Fruit fly (Drosophila melanogaster) whole organism, wandering third instar larva: ENCODE results near the gene Npc2d.
A peak's percentile ranks its signal among the peaks of the same experiment; 100 is the strongest.

ENCODE experiments used
- Abd-B ChIP-seq: fragments of >200 bp; optimal IDR thresholded peaks from 2 replicates; lab custom pipeline; 2017; ENCODE audit warnings: missing biosample characterization, missing genetic modification characterization
- CG32264 ChIP-seq: fragments of 200-800 bp; sonication (Bioruptor generic); optimal IDR thresholded peaks from 2 replicates; lab custom pipeline; 2016; ENCODE audit warnings: missing biosample characterization, missing genetic modification characterization
- CG9705 ChIP-seq: fragments of 200-800 bp; sonication (Bioruptor generic); optimal IDR thresholded peaks from 2 replicates; lab custom pipeline; 2018; ENCODE audit warnings: missing biosample characterization, mild to moderate bottlenecking, missing genetic modification characterization
- CrebA ChIP-seq: fragments of 200-800 bp; sonication (Bioruptor generic); optimal IDR thresholded peaks from 2 replicates; lab custom pipeline; 2016; ENCODE audit warnings: missing biosample characterization, mild to moderate bottlenecking, missing genetic modification characterization, borderline replicate concordance
- Dfd ChIP-seq: fragments of >200 bp; optimal IDR thresholded peaks from 2 replicates; lab custom pipeline; 2017; ENCODE audit warnings: missing biosample characterization, missing genetic modification characterization
- Dif ChIP-seq: fragments of 200-275, 200-300 bp; sonication (Bioruptor generic); optimal IDR thresholded peaks from 2 replicates; lab custom pipeline; 2018; ENCODE audit warnings: missing biosample characterization, missing genetic modification characterization; ENCODE audit not compliant: partially characterized antibody
- GATAd ChIP-seq: sonication (Bioruptor generic); optimal IDR thresholded peaks from 2 replicates; lab custom pipeline; 2016; ENCODE audit warnings: missing biosample characterization, missing genetic modification characterization
- HLH106 ChIP-seq: fragments of 200-800 bp; optimal IDR thresholded peaks from 3 replicates; lab custom pipeline; 2019; ENCODE audit warnings: missing biosample characterization, mild to moderate bottlenecking, missing genetic modification characterization, moderate library complexity
- Hnf4 ChIP-seq: fragments of 200-800 bp; sonication (Bioruptor generic); optimal IDR thresholded peaks from 2 replicates; lab custom pipeline; 2016; ENCODE audit warnings: missing biosample characterization, mild to moderate bottlenecking, missing genetic modification characterization
- Hr83 ChIP-seq: fragments of 200-300 bp; sonication (Bioruptor generic); optimal IDR thresholded peaks from 2 replicates; lab custom pipeline; 2016; ENCODE audit warnings: missing biosample characterization, mild to moderate bottlenecking, missing genetic modification characterization, moderate library complexity; ENCODE audit not compliant: poor library complexity, severe bottlenecking
- Jra ChIP-seq: sonication (Bioruptor generic); optimal IDR thresholded peaks from 2 replicates; lab custom pipeline; 2016; ENCODE audit warnings: missing biosample characterization, missing genetic modification characterization
- Mio ChIP-seq: sonication (Bioruptor generic); optimal IDR thresholded peaks from 2 replicates; lab custom pipeline; 2016; ENCODE audit warnings: missing biosample characterization, missing genetic modification characterization
- Myc ChIP-seq: fragments of >200 bp; optimal IDR thresholded peaks from 2 replicates; lab custom pipeline; 2017
- N ChIP-seq: fragments of >200 bp; optimal IDR thresholded peaks from 2 replicates; lab custom pipeline; 2018; ENCODE audit warnings: missing biosample characterization, missing external identifiers, missing genetic modification characterization
- OdsH ChIP-seq: fragments of 200-800 bp; sonication (Bioruptor generic); optimal IDR thresholded peaks from 2 replicates; lab custom pipeline; 2016; ENCODE audit warnings: missing biosample characterization, mild to moderate bottlenecking, missing genetic modification characterization
- Rel ChIP-seq, 2 experiments: fragments of 200-800 bp; sonication (Bioruptor generic) in 1 of 2; optimal IDR thresholded peaks; 2 replicates in 1 of 2; 3 replicates in 1 of 2; lab custom pipeline; 2016 to 2019; ENCODE audit warnings: mild to moderate bottlenecking in 2 of 2, missing biosample characterization in 2 of 2, missing genetic modification characterization in 2 of 2, moderate library complexity in 1 of 2
- Sp1 ChIP-seq: fragments of 200-800 bp; sonication (Bioruptor generic); optimal IDR thresholded peaks from 3 replicates; lab custom pipeline; 2019; ENCODE audit warnings: missing biosample characterization, mild to moderate bottlenecking, missing genetic modification characterization, moderate library complexity
- Vsx2 ChIP-seq: fragments of 200-300, 225-300 bp; sonication (Bioruptor generic); optimal IDR thresholded peaks from 2 replicates; lab custom pipeline; 2018; ENCODE audit warnings: missing biosample characterization, missing genetic modification characterization; ENCODE audit not compliant: partially characterized antibody
- br ChIP-seq: fragments of 200-800 bp; sonication (Bioruptor generic); optimal IDR thresholded peaks from 2 replicates; lab custom pipeline; 2016; ENCODE audit warnings: missing biosample characterization, missing genetic modification characterization
- brk ChIP-seq: fragments of 200-800 bp; sonication (Bioruptor generic); optimal IDR thresholded peaks from 2 replicates; lab custom pipeline; 2016; ENCODE audit warnings: missing biosample characterization, mild to moderate bottlenecking, missing genetic modification characterization
- dl ChIP-seq, 2 experiments: fragments of 175-275, 200-275 bp in 1 of 2; fragments of 200-275 bp in 1 of 2; sonication (Bioruptor generic); optimal IDR thresholded peaks; lab custom pipeline; 2018; ENCODE audit warnings: mild to moderate bottlenecking in 2 of 2, missing biosample characterization in 2 of 2, missing genetic modification characterization in 2 of 2, moderate library complexity in 2 of 2; ENCODE audit not compliant: partially characterized antibody in 2 of 2, insufficient read depth in 1 of 2
- dmrt93B ChIP-seq: fragments of 200-800 bp; sonication (Bioruptor generic); optimal IDR thresholded peaks from 2 replicates; lab custom pipeline; 2018; ENCODE audit warnings: missing biosample characterization, mild to moderate bottlenecking, missing genetic modification characterization
- dsf ChIP-seq: sonication (Bioruptor generic); optimal IDR thresholded peaks from 2 replicates; lab custom pipeline; 2016; ENCODE audit warnings: missing biosample characterization, missing genetic modification characterization, borderline replicate concordance
- ey ChIP-seq: fragments of 200-800 bp; sonication (Bioruptor generic); optimal IDR thresholded peaks from 2 replicates; lab custom pipeline; 2016; ENCODE audit warnings: missing biosample characterization, missing genetic modification characterization
- foxo ChIP-seq, 2 experiments: fragments of 200-800 bp; sonication (Bioruptor generic); optimal IDR thresholded peaks; 2 replicates in 1 of 2; 3 replicates in 1 of 2; lab custom pipeline; 2016 to 2017; ENCODE audit warnings: missing biosample characterization in 2 of 2, missing genetic modification characterization in 2 of 2
- fru ChIP-seq: fragments of 200-800 bp; sonication (Bioruptor generic); optimal IDR thresholded peaks from 3 replicates; lab custom pipeline; 2016; ENCODE audit warnings: missing biosample characterization, mild to moderate bottlenecking, missing genetic modification characterization
- h ChIP-seq: fragments of 200-800 bp; sonication (Bioruptor generic); optimal IDR thresholded peaks from 3 replicates; lab custom pipeline; 2016; ENCODE audit warnings: missing biosample characterization, mild to moderate bottlenecking, missing genetic modification characterization
- lola ChIP-seq: fragments of >200 bp; optimal IDR thresholded peaks from 2 replicates; lab custom pipeline; 2017; ENCODE audit warnings: missing biosample characterization, missing genetic modification characterization
- pan ChIP-seq: fragments of >200 bp; optimal IDR thresholded peaks from 2 replicates; lab custom pipeline; 2017
- psq ChIP-seq: fragments of 200-800 bp; sonication (Bioruptor generic); optimal IDR thresholded peaks from 3 replicates; lab custom pipeline; 2017; ENCODE audit warnings: missing biosample characterization, mild to moderate bottlenecking, missing genetic modification characterization, moderate library complexity
- rgr ChIP-seq: fragments of 200-800 bp; sonication (Bioruptor generic); optimal IDR thresholded peaks from 3 replicates; lab custom pipeline; 2016; ENCODE audit warnings: missing biosample characterization, mild to moderate bottlenecking, missing genetic modification characterization
- sage ChIP-seq: fragments of 200-800 bp; sonication (Bioruptor generic); optimal IDR thresholded peaks from 2 replicates; lab custom pipeline; 2016; ENCODE audit warnings: missing biosample characterization, mild to moderate bottlenecking, missing genetic modification characterization
- sv ChIP-seq: fragments of 200-800 bp; sonication (Bioruptor generic); optimal IDR thresholded peaks from 3 replicates; lab custom pipeline; 2016; ENCODE audit warnings: missing biosample characterization, missing genetic modification characterization
- tai ChIP-seq: sonication (Bioruptor generic); optimal IDR thresholded peaks from 2 replicates; lab custom pipeline; 2016; ENCODE audit warnings: missing biosample characterization, missing genetic modification characterization
- usp ChIP-seq: fragments of >200 bp; optimal IDR thresholded peaks from 2 replicates; lab custom pipeline; 2017; ENCODE audit warnings: missing biosample characterization, missing genetic modification characterization
- woc ChIP-seq: sonication (Bioruptor generic); optimal IDR thresholded peaks from 2 replicates; lab custom pipeline; 2016; ENCODE audit warnings: missing biosample characterization, mild to moderate bottlenecking, missing genetic modification characterization

The Npc2d gene

DNA sequence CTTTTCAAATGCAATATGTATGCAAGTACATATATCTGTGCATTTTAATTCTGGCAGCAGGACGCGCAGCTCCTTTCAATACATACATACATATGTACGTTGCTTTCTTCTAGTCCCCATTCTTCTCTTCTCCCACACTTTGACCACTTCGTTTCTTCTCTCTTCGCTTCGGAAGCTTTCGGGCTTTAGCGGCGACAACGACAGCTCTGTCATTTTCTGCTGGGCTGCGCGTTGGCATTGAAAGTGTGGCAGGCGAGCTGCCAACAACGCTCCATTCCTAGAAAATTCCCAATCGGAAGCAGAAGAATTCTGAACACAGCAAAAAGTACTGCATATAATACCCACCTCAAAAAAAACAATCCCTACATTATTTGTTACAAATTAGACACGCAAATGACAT is 27.2 kb upstream of the Npc2d start:
- no peak for TF ChIP-seq rgr
- TF ChIP-seq N (GFP tag; lab: Kevin White, UChicago): no peak
- TF ChIP-seq Dfd (GFP tag; lab: Kevin White, UChicago): no peak
- no peak for TF ChIP-seq Mio
- no peak for TF ChIP-seq tai (GFP tag; lab: Kevin White, UChicago)
- TF ChIP-seq Hr83: no peak
- TF ChIP-seq dsf (GFP tag; lab: Kevin White, UChicago): no peak
- no peak for TF ChIP-seq Rel (GFP tag; optimal IDR thresholded peaks at IDR 0.05; lab: Kevin White, UChicago)
- TF ChIP-seq Rel (tag; optimal IDR thresholded peaks at IDR 0.05; lab: Kevin White, UChicago): no peak
- no peak for TF ChIP-seq dmrt93B
- TF ChIP-seq pan: no peak
- TF ChIP-seq Vsx2: peak; percentile 63
- TF ChIP-seq GATAd (GFP tag; lab: Kevin White, UChicago): no peak
- TF ChIP-seq Dif: peak; percentile 11
- TF ChIP-seq Jra (GFP tag; lab: Kevin White, UChicago): no peak
- TF ChIP-seq fru (GFP tag; lab: Kevin White, UChicago): no peak

DNA sequence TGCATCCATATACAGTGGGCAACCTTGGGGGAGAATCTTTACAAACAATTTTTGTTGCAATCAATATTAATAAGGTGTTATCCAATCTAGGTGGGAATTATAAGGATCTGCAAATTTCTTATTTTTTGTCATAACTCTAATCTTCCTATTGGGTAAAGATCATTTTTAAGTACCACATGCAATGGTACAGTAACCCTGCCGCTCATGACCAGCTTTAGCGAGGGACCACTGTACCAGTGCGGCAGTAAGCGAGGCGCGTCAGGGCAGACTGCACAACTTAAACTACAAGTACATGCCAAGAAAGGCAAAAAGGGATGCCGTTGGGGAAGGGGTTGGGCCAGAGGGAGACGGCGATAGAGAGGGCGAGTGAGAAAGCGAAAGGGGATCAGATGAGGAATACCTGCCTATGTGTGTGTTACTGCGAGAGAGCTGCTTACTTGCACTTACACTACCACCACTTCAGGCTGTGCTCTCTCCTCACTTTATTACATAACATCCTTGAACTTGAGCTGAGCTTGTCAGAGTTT is 26.7 kb upstream of the Npc2d start:
- TF ChIP-seq Dfd (GFP tag; lab: Kevin White, UChicago) (no peak), sage (GFP tag; lab: Kevin White, UChicago) (peak; percentile 68), dsf (GFP tag; lab: Kevin White, UChicago) (no peak), Mio (peak; percentile 45), HLH106 (peak; percentile 91), tai (GFP tag; lab: Kevin White, UChicago) (peak; percentile 73), woc (peak; percentile 97), N (GFP tag; lab: Kevin White, UChicago) (peak; percentile 16), Abd-B (no peak), Rel (GFP tag; optimal IDR thresholded peaks at IDR 0.05; lab: Kevin White, UChicago) (no peak), Rel (tag; optimal IDR thresholded peaks at IDR 0.05; lab: Kevin White, UChicago) (peak; percentile 50), CG9705 (GFP tag; lab: Kevin White, UChicago) (peak; percentile 78), foxo (GFP tag; optimal IDR thresholded peaks at IDR 0.05; lab: Kevin White, UChicago) (peak; percentile 38 to 94), Hnf4 (GFP tag; lab: Kevin White, UChicago) (peak; percentile 84), lola (no peak), rgr (peak; percentile 90), Myc (lab: Kevin White, UChicago) (no peak), GATAd (GFP tag; lab: Kevin White, UChicago) (no peak), Vsx2 (no peak), br (peak; percentile 93), h (peak; percentile 93), pan (no peak), sv (GFP tag; lab: Kevin White, UChicago) (no peak), usp (GFP tag; lab: Kevin White, UChicago) (no peak), Jra (GFP tag; lab: Kevin White, UChicago) (peak; percentile 57), dl (GFP tag; optimal IDR thresholded peaks at IDR 0.05; lab: Kevin White, UChicago; ENCODE audit: insufficient read depth in 1 of 2, partially characterized antibody in 2 of 2) (peak; percentile 8 to 29), Hr83 (peak; percentile 39), psq (GFP tag; lab: Kevin White, UChicago) (peak; percentile 84), Sp1 (GFP tag; lab: Kevin White, UChicago) (peak; percentile 90), CrebA (GFP tag; lab: Kevin White, UChicago) (no peak), ey (peak; percentile 94), brk (GFP tag; lab: Kevin White, UChicago) (peak; percentile 76), Dif (peak; percentile 56), dmrt93B (peak; percentile 78), CG32264 (GFP tag; lab: Kevin White, UChicago) (peak; percentile 74), OdsH (peak; percentile 92), fru (GFP tag; lab: Kevin White, UChicago) (peak; percentile 99)
- TF ChIP-seq, all 38 proteins: peak for 25

DNA sequence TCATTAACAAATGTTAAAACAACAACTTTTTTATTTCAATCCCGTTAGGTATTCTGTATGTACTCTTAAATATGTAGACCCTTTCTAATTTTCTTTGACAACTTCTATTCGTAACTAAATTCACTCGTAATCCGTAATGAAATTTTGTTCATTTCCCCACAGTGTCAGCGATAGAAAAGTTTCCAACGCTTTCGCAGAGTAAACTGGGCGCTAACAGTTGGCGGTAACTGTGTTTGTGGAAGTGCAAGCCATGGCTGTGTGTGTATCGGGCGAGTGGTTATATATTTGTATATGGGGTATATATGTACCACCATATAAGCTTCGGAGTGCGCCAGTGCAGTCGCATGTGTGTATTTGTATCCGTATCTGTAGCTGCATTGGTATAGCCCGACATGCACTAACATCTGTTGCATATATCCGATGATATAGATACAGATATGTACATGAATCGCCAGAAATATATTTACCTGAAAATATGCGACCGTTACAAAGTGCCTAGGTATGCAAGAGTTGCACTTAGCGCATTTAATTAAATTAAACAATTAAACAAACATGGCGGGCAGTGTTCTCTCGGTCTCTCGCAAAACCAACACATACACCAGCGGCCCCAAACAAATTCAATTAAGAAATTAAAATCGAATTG is 25.7 kb upstream of the Npc2d start:
- TF ChIP-seq woc (peak; percentile 78), Hnf4 (GFP tag; lab: Kevin White, UChicago) (peak; percentile 42), Dif (peak; percentile 25), rgr (peak; percentile 22), Myc (lab: Kevin White, UChicago) (no peak), foxo (GFP tag; optimal IDR thresholded peaks at IDR 0.05; lab: Kevin White, UChicago) (peak in 1 of 2 experiments; percentile 28), CG9705 (GFP tag; lab: Kevin White, UChicago) (no peak), N (GFP tag; lab: Kevin White, UChicago) (no peak), ey (peak; percentile 34), HLH106 (peak; percentile 32), Sp1 (GFP tag; lab: Kevin White, UChicago) (no peak), pan (no peak), h (peak; percentile 44)
